Fruit fly (Drosophila melanogaster): Measurements from ENCODE around the gene Alg13.

Alg13 gene

DNA sequence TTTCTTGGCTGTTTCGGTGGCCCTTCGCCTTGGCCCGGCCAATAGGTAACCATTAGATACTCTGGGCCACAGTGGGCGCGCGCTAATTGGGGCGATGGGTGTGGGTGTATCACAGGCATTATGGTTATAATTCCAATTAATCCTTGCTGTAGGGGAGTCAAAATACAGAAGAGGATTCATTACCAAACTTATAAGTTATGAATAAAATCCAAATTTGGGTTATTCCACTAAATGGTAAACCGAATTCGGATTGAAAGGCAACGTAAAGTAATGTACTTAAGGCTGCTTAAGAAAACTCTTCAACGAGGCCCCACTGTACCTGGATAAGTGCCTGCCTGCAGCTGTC is 48.7 kb downstream of the Alg13 start (continued):
- TF ChIP-seq crol (GFP tag; IDR thresholded peaks at IDR 0.05) (no peak), ato (GFP tag; IDR thresholded peaks at IDR 0.05; ENCODE audit: partially characterized antibody) (no peak), jigr1 (GFP tag; IDR thresholded peaks at IDR 0.05) (no peak), CG14441 (GFP tag; IDR thresholded peaks at IDR 0.05) (peak; percentile 30; the same call in 1 of the 2 replicates), wdn (GFP tag; IDR thresholded peaks at IDR 0.05) (no peak), NC2β (GFP tag; optimal IDR thresholded peaks at IDR 0.05) (no peak), Dp (GFP tag; optimal IDR thresholded peaks at IDR 0.05) (no peak), pb (GFP tag; optimal IDR thresholded peaks at IDR 0.05) (peak; percentile 8), CG4820 (GFP tag; optimal IDR thresholded peaks at IDR 0.05) (peak; percentile 24), chn (GFP tag; optimal IDR thresholded peaks at IDR 0.05) (no peak), lmd (GFP tag; IDR thresholded peaks at IDR 0.05) (peak; percentile 73), CG17802 (tag; optimal IDR thresholded peaks at IDR 0.05) (no peak), gro (GFP tag; optimal IDR thresholded peaks at IDR 0.05) (no peak), cato (GFP tag; optimal IDR thresholded peaks at IDR 0.05; ENCODE audit: borderline replicate concordance) (no peak), CG18764 (GFP tag; optimal IDR thresholded peaks at IDR 0.05) (peak; percentile 36), CG2712 (tag; optimal IDR thresholded peaks at IDR 0.05) (peak; percentile 45), CG12299 (tag; optimal IDR thresholded peaks at IDR 0.05) (no peak), otp (GFP tag; IDR thresholded peaks at IDR 0.05) (no peak), CG9437 (GFP tag; optimal IDR thresholded peaks at IDR 0.05) (no peak), Bgb (GFP tag; IDR thresholded peaks at IDR 0.05; ENCODE audit: partially characterized antibody) (no peak)

DNA sequence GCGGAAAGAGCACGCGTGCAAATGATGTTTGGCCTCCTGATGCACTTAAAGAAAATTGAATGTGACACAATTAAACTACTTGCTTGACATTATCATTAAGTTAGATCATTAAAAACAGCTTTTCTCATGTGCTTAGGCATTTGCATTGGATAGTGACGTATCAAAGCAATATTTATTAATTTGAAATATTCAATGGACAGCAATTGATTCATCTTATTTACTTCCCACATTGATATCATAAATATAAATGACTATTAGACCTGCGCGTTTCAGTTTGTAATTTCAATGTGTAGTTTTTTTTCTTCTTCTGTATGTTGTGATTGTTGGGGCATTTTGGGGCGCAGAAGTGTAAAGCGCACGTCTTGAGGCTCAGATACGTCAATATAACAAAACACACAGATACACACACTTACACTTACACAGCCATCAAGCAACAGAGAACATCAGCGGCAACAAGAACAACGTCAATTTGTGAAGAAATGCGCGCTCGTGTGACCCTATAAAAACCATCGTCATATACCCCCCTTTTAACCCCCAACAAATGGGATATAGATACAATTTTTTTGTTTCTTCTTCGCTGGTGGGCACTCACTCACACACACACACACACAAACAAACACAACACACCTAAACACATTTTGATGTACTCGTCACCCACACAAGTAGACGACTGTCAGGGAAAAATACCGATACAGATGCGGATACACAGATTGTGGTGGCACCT is 49.3 kb downstream of the Alg13 start:
- no peak for TF ChIP-seq Dbx (GFP tag; IDR thresholded peaks at IDR 0.05)
- no peak for TF ChIP-seq pita (GFP tag; optimal IDR thresholded peaks at IDR 0.05)
- no peak for TF ChIP-seq rib (GFP tag; IDR thresholded peaks at IDR 0.05)
- peak; percentile 58 for TF ChIP-seq sd (tag; optimal IDR thresholded peaks at IDR 0.05)
- peak; percentile 81 for TF ChIP-seq abd-A (tag; optimal IDR thresholded peaks at IDR 0.05)
- peak; percentile 74 for TF ChIP-seq Hmr (GFP tag; optimal IDR thresholded peaks at IDR 0.05)
- TF ChIP-seq CG30403 (GFP tag; optimal IDR thresholded peaks at IDR 0.05) = peak; percentile 76
- TF ChIP-seq crc (GFP tag; optimal IDR thresholded peaks at IDR 0.05) = peak; percentile 20
- TF ChIP-seq CG17328 (GFP tag; IDR thresholded peaks at IDR 0.05) = peak; percentile 51; the same call in 1 of the 2 replicates
- peak; percentile 47 for TF ChIP-seq wor (GFP tag; IDR thresholded peaks at IDR 0.05)
- peak; percentile 74 for TF ChIP-seq CG13424 (tag; optimal IDR thresholded peaks at IDR 0.05)
- no peak for TF ChIP-seq sc (optimal IDR thresholded peaks at IDR 0.05)
- peak; percentile 54 for TF ChIP-seq sc (GFP tag; optimal IDR thresholded peaks at IDR 0.05)
- TF ChIP-seq CG16815 (GFP tag; optimal IDR thresholded peaks at IDR 0.05) = peak; percentile 32
- TF ChIP-seq CG10543 (GFP tag; optimal IDR thresholded peaks at IDR 0.05) = no peak
- TF ChIP-seq NFAT (GFP tag; IDR thresholded peaks at IDR 0.05) = no peak
- no peak for TF ChIP-seq ash1 (GFP tag; optimal IDR thresholded peaks at IDR 0.05)
- TF ChIP-seq CG18476 (GFP tag; optimal IDR thresholded peaks at IDR 0.05) = peak; percentile 62
- peak; percentile 84 for TF ChIP-seq nmo (GFP tag; optimal IDR thresholded peaks at IDR 0.05)
- no peak for TF ChIP-seq sr (GFP tag; IDR thresholded peaks at IDR 0.05)
- TF ChIP-seq Spps (tag; optimal IDR thresholded peaks at IDR 0.05) = peak; percentile 36
- no peak for TF ChIP-seq wek (GFP tag; optimal IDR thresholded peaks at IDR 0.05)
- TF ChIP-seq CG6689 (GFP tag; IDR thresholded peaks at IDR 0.05) = peak; percentile 73
- no peak for TF ChIP-seq gsb (GFP tag; IDR thresholded peaks at IDR 0.05)
- TF ChIP-seq CG2712 (tag; optimal IDR thresholded peaks at IDR 0.05) = peak; percentile 88
- peak; percentile 84 for TF ChIP-seq CG11504 (tag; optimal IDR thresholded peaks at IDR 0.05)
- TF ChIP-seq ewg (GFP tag; optimal IDR thresholded peaks at IDR 0.05) = peak; percentile 76
- no peak for TF ChIP-seq toy (GFP tag; IDR thresholded peaks at IDR 0.05)
- TF ChIP-seq so (GFP tag; IDR thresholded peaks at IDR 0.05) = peak; percentile 11; the same call in 2 of the 3 replicates
- TF ChIP-seq Poxn (GFP tag; IDR thresholded peaks at IDR 0.05) = no peak
- TF ChIP-seq CG18599 (GFP tag; optimal IDR thresholded peaks at IDR 0.05) = peak; percentile 82
- TF ChIP-seq CG8478 (optimal IDR thresholded peaks at IDR 0.05) = no peak
